Fruit fly (Drosophila melanogaster): Measurements from ENCODE around the gene CG18170.

The CG18170 gene

dm6 chr3L:1578391-1578948 is 24.3 kb upstream of the CG18170 start (continued):
- peak; percentile 15 for TF ChIP-seq CG4854 (GFP tag; optimal IDR thresholded peaks at IDR 0.05)
- TF ChIP-seq CG12071 (GFP tag; optimal IDR thresholded peaks at IDR 0.05), result peak; percentile 14
- TF ChIP-seq CG15269 (tag; optimal IDR thresholded peaks at IDR 0.05), result peak; percentile 50
- TF ChIP-seq HLHmδ (GFP tag; optimal IDR thresholded peaks at IDR 0.05), result no peak
- peak; percentile 51 for TF ChIP-seq exex (tag; optimal IDR thresholded peaks at IDR 0.05)
- no peak for TF ChIP-seq GATAe (GFP tag; conservative IDR thresholded peaks at IDR 0.05)
- no peak for TF ChIP-seq Atf-2 (GFP tag; optimal IDR thresholded peaks at IDR 0.05)
- TF ChIP-seq row (GFP tag; IDR thresholded peaks at IDR 0.05), result peak; percentile 57; the same call in 2 of the 3 replicates
- TF ChIP-seq CG4328 (GFP tag; optimal IDR thresholded peaks at IDR 0.05), result peak; percentile 2
- TF ChIP-seq CG2116 (GFP tag; optimal IDR thresholded peaks at IDR 0.05), result peak; percentile 19
- TF ChIP-seq seq (GFP tag; IDR thresholded peaks at IDR 0.05), result 0 out of 2 replicates have a peak, but pooled peaks have one; percentile 18
- peak; percentile 49 for TF ChIP-seq Rfx (GFP tag; IDR thresholded peaks at IDR 0.05)
- TF ChIP-seq CG1792 (GFP tag; optimal IDR thresholded peaks at IDR 0.05), result no peak
- peak; percentile 43 for TF ChIP-seq Antp (GFP tag; optimal IDR thresholded peaks at IDR 0.05)
- TF ChIP-seq Sin3A (optimal IDR thresholded peaks at IDR 0.05), result no peak
- TF ChIP-seq Hmx (GFP tag; optimal IDR thresholded peaks at IDR 0.05), result no peak
- TF ChIP-seq CG14441 (GFP tag; IDR thresholded peaks at IDR 0.05), result 0 out of 2 replicates have a peak, but pooled peaks have one; percentile 22
- TF ChIP-seq zen (tag; optimal IDR thresholded peaks at IDR 0.05), result no peak
- TF ChIP-seq CG6765 (GFP tag; optimal IDR thresholded peaks at IDR 0.05), result peak; percentile 1
- TF ChIP-seq CG13894 (tag; optimal IDR thresholded peaks at IDR 0.05), result no peak
- TF ChIP-seq Ets97D (GFP tag; optimal IDR thresholded peaks at IDR 0.05), result no peak
- no peak for TF ChIP-seq ham (GFP tag; IDR thresholded peaks at IDR 0.05)
- no peak for TF ChIP-seq sqz (GFP tag; optimal IDR thresholded peaks at IDR 0.05)
- TF ChIP-seq CG1233 (GFP tag; optimal IDR thresholded peaks at IDR 0.05), result no peak
- no peak for TF ChIP-seq CG34422 (GFP tag; IDR thresholded peaks at IDR 0.05)
- TF ChIP-seq CG11247 (GFP tag; IDR thresholded peaks at IDR 0.05), result no peak
- peak; percentile 75 for TF ChIP-seq phol (tag; optimal IDR thresholded peaks at IDR 0.05)
- TF ChIP-seq ftz-f1 (GFP tag; optimal IDR thresholded peaks at IDR 0.05), result peak; percentile 2
- TF ChIP-seq ewg (GFP tag; optimal IDR thresholded peaks at IDR 0.05), result no peak
- TF ChIP-seq E2f1 (GFP tag; IDR thresholded peaks at IDR 0.05), result 0 out of 2 replicates have a peak, but pooled peaks have one; percentile 35
- peak; percentile 64 for TF ChIP-seq Asciz (GFP tag; optimal IDR thresholded peaks at IDR 0.05)
- TF ChIP-seq D19A (tag; optimal IDR thresholded peaks at IDR 0.05), result peak; percentile 30
- no peak for TF ChIP-seq CG14667 (GFP tag; IDR thresholded peaks at IDR 0.05)
- TF ChIP-seq run (tag; optimal IDR thresholded peaks at IDR 0.05), result no peak
- TF ChIP-seq lilli (GFP tag; optimal IDR thresholded peaks at IDR 0.05), result peak; percentile 39
- no peak for TF ChIP-seq yki (optimal IDR thresholded peaks at IDR 0.05)
- TF ChIP-seq eyg (GFP tag; optimal IDR thresholded peaks at IDR 0.05), result peak; percentile 29
- peak; percentile 20 for TF ChIP-seq scrt (GFP tag; optimal IDR thresholded peaks at IDR 0.05)
- TF ChIP-seq kay (GFP tag; optimal IDR thresholded peaks at IDR 0.05), result peak; percentile 25
- peak; percentile 3 for TF ChIP-seq Oli (tag; optimal IDR thresholded peaks at IDR 0.05)
- TF ChIP-seq Scr (GFP tag; IDR thresholded peaks at IDR 0.05; ENCODE audit: partially characterized antibody), result no peak
- TF ChIP-seq Xbp1 (GFP tag; optimal IDR thresholded peaks at IDR 0.05), result peak; percentile 1
- no peak for TF ChIP-seq nerfin-2 (GFP tag; IDR thresholded peaks at IDR 0.05; ENCODE audit: partially characterized antibody)
- peak; percentile 58 for TF ChIP-seq CG17359 (tag; optimal IDR thresholded peaks at IDR 0.05)
- TF ChIP-seq ci (GFP tag; IDR thresholded peaks at IDR 0.05), result peak; percentile 43; the same call in 1 of the 3 replicates
- peak; percentile 49 for TF ChIP-seq Meics (GFP tag; optimal IDR thresholded peaks at IDR 0.05)
- peak; percentile 65 for TF ChIP-seq CG6813 (GFP tag; optimal IDR thresholded peaks at IDR 0.05)
- TF ChIP-seq h (optimal IDR thresholded peaks at IDR 0.05), result no peak
- TF ChIP-seq CG6689 (GFP tag; IDR thresholded peaks at IDR 0.05), result peak; percentile 45; the same call in 1 of the 2 replicates
- TF ChIP-seq CoRest (tag; optimal IDR thresholded peaks at IDR 0.05), result peak; percentile 7
- peak; percentile 36; the same call in 1 of the 2 replicates for TF ChIP-seq Nf-YA (GFP tag; IDR thresholded peaks at IDR 0.05)

All from whole organism, embryonic.